Fruit fly (Drosophila melanogaster) S2 (cell line): ENCODE data around the gene CG10877.

Experiments
- CG8478 ChIP-seq: fragments of >200 bp; optimal IDR thresholded peaks from 2 replicates; lab custom pipeline; 2018
- CTCF ChIP-seq, 2 experiments: fragments of >200 bp; optimal IDR thresholded peaks; 2 replicates each; lab custom pipeline; 2018

DNA sequence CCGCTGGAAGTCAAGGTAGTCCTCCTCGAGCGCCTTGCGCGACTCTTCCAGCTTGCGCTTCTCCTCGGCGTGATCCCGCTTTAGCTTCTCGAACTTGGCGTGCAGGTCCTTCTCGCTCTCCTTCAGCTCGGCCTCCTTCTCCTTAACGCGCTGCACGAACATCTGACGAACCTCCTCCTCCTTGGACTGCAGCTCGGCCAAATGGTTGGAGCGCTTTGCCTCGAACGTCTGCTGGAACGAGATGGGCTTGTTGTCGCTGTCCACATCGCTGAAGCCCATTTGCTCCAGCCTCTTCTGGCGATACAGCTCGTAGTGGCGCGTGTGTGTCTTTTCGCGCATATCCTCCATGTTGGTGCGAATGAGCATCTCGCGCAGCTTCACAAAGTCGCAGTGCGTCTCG lies 22.5 kb upstream of the CG10877 start:
- TF ChIP-seq CG8478 (no peak), CTCF (optimal IDR thresholded peaks at IDR 0.05; lab: Kevin White, UChicago) (no peak)
